Worm (Caenorhabditis elegans): Measurements from ENCODE around the gene T01B7.9.

DNA sequence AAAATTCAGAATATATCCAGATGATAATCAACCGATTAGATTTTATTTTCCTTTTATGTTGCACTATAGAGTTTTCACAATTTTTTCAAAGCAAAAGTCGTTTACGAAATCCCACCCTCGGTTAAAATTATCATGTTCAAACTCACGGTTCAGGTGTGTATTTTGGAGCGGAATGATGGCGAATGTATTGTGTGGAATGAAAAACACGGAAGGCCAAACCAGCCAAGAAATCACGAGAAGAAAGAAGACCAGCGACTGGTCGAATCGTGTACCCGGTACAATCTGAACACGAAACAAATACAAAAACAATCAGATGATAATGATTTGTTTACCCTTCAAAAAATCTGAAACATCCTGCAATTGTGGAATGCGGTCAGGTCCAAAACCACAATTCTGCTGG is 36.8 kb upstream of the T01B7.9 start:
- TF ChIP-seq aly-2 (tag; optimal IDR thresholded peaks at IDR 0.05) = no peak
- TF ChIP-seq ama-1 (optimal IDR thresholded peaks at IDR 0.05) = no peak
- no peak for TF ChIP-seq ztf-7 (tag; optimal IDR thresholded peaks at IDR 0.05)
- no peak for TF ChIP-seq mxl-3 (GFP tag; optimal IDR thresholded peaks at IDR 0.05)
- no peak for TF ChIP-seq ztf-11 (tag; optimal IDR thresholded peaks at IDR 0.05)
- TF ChIP-seq lin-15B (tag; optimal IDR thresholded peaks at IDR 0.05) = no peak
- no peak for TF ChIP-seq tra-1 (GFP tag; IDR thresholded peaks at IDR 0.05)
- TF ChIP-seq pha-4 (GFP tag; IDR thresholded peaks at IDR 0.05) = no peak
- no peak for TF ChIP-seq pha-4 (tag; optimal IDR thresholded peaks at IDR 0.05)
- TF ChIP-seq ceh-82 (tag; optimal IDR thresholded peaks at IDR 0.05) = no peak
- no peak for TF ChIP-seq mep-1 (tag; optimal IDR thresholded peaks at IDR 0.05)
- no peak for TF ChIP-seq lin-39 (tag; optimal IDR thresholded peaks at IDR 0.05)
- no peak for TF ChIP-seq fos-1 (tag; optimal IDR thresholded peaks at IDR 0.05)
- no peak for TF ChIP-seq lir-3 (tag; optimal IDR thresholded peaks at IDR 0.05)

Measured in whole organism, L4 larva.